Worm (Caenorhabditis elegans) whole organism, midembryonic: ENCODE data around the gene Y97E10AR.2.

ENCODE experiments used
- cog-1 ChIP-seq: sonication (generic microtip); optimal IDR thresholded peaks from 2 replicates; lab custom pipeline; 2016; ENCODE audit warnings: missing genetic modification characterization, missing compliant biosample characterization
- ztf-23 ChIP-seq: fragments of 200-800 bp; sonication (Bioruptor generic); IDR thresholded peaks from 2 replicates; pipeline ENCODE4 v1.3.6; 2022; ENCODE audit warnings: missing genetic modification reagents, missing genetic modification characterization, missing compliant biosample characterization

- TF ChIP-seq ztf-23 (GFP tag; lab: Robert Waterston, UW) (no peak), cog-1 (tag; lab: Kevin White, UChicago) (no peak)
Observed at ce11 chrV:8041336-8041868, 45.4 kb downstream of the Y97E10AR.2 start.
